Worm (Caenorhabditis elegans) whole organism, mixed stage, embryonic: Measurements from ENCODE around the gene C03A3.1.

ENCODE experiments used
- M03D4.4 ChIP-seq: sonication (generic microtip); optimal IDR thresholded peaks from 2 replicates; lab custom pipeline; 2017; ENCODE audit warnings: mild to moderate bottlenecking, missing genetic modification characterization, missing compliant biosample characterization
- bed-3 ChIP-seq: fragments of 200-800 bp; sonication (Bioruptor generic); optimal IDR thresholded peaks from 3 replicates; lab custom pipeline; 2018; ENCODE audit warnings: mild to moderate bottlenecking, missing genetic modification characterization, moderate library complexity, missing compliant biosample characterization
- blmp-1 ChIP-seq: fragments of 150-350 bp; optimal IDR thresholded peaks from 2 replicates; lab custom pipeline; 2014; ENCODE audit warnings: missing biosample characterization, missing genetic modification characterization
- ceh-39 ChIP-seq: fragments of 150-350 bp; optimal IDR thresholded peaks from 2 replicates; lab custom pipeline; 2014; ENCODE audit warnings: missing biosample characterization, missing genetic modification characterization
- ceh-43 ChIP-seq: fragments of 200-800 bp; sonication (Bioruptor generic); optimal IDR thresholded peaks from 2 replicates; lab custom pipeline; 2018; ENCODE audit warnings: mild to moderate bottlenecking, missing genetic modification characterization, moderate library complexity, missing compliant biosample characterization
- ceh-83 ChIP-seq: fragments of 200-800 bp; sonication (Bioruptor generic); optimal IDR thresholded peaks from 2 replicates; lab custom pipeline; 2018; ENCODE audit warnings: mild to moderate bottlenecking, missing genetic modification characterization, missing compliant biosample characterization
- ces-1 ChIP-seq: fragments of 150-350 bp; optimal IDR thresholded peaks from 2 replicates; lab custom pipeline; 2014; ENCODE audit warnings: missing biosample characterization, missing genetic modification reagents, missing genetic modification characterization
- cnd-1 ChIP-seq: fragments of 200-800 bp; sonication (Bioruptor generic); optimal IDR thresholded peaks from 2 replicates; lab custom pipeline; 2018; ENCODE audit warnings: mild to moderate bottlenecking, missing genetic modification characterization, missing compliant biosample characterization
- drap-1 ChIP-seq: fragments of 200-800 bp; sonication (Bioruptor generic); optimal IDR thresholded peaks from 3 replicates; lab custom pipeline; 2018; ENCODE audit warnings: mild to moderate bottlenecking, missing genetic modification characterization, missing compliant biosample characterization
- elt-1 ChIP-seq: sonication (generic microtip); optimal IDR thresholded peaks from 2 replicates; lab custom pipeline; 2017; ENCODE audit warnings: missing genetic modification characterization, mild to moderate bottlenecking, missing compliant biosample characterization, antibody characterized with exemption, moderate library complexity, borderline replicate concordance; ENCODE audit not compliant: insufficient read depth
- elt-3 ChIP-seq: fragments of 150-350 bp; optimal IDR thresholded peaks from 2 replicates; lab custom pipeline; 2014; ENCODE audit warnings: missing biosample characterization, missing genetic modification characterization
- flh-1 ChIP-seq: fragments of 200-800 bp; sonication (Bioruptor generic); optimal IDR thresholded peaks from 2 replicates; lab custom pipeline; 2018; ENCODE audit warnings: mild to moderate bottlenecking, missing genetic modification characterization, moderate library complexity, missing compliant biosample characterization
- ham-2 ChIP-seq: fragments of 200-800 bp; sonication (Bioruptor generic); optimal IDR thresholded peaks from 2 replicates; lab custom pipeline; 2018; ENCODE audit warnings: mild to moderate bottlenecking, missing genetic modification characterization, missing compliant biosample characterization
- lin-13 ChIP-seq: fragments of 150-350 bp; optimal IDR thresholded peaks from 2 replicates; lab custom pipeline; 2014; ENCODE audit warnings: missing biosample characterization, missing genetic modification characterization
- lin-32 ChIP-seq: fragments of 200-800 bp; sonication (Bioruptor generic); optimal IDR thresholded peaks from 2 replicates; lab custom pipeline; 2018; ENCODE audit warnings: mild to moderate bottlenecking, missing genetic modification characterization, missing compliant biosample characterization
- lsy-2 ChIP-seq: fragments of 150-350 bp; optimal IDR thresholded peaks from 2 replicates; lab custom pipeline; 2014; ENCODE audit warnings: missing biosample characterization, missing genetic modification characterization
- mab-5 ChIP-seq: fragments of 150-350 bp; optimal IDR thresholded peaks from 2 replicates; lab custom pipeline; 2014; ENCODE audit warnings: missing biosample characterization, missing genetic modification characterization
- mep-1 ChIP-seq: fragments of 150-350 bp; optimal IDR thresholded peaks from 2 replicates; lab custom pipeline; 2017; ENCODE audit warnings: missing biosample characterization, missing genetic modification reagents, missing genetic modification characterization, inconsistent platforms
- mls-2 ChIP-seq: sonication (generic microtip); optimal IDR thresholded peaks from 2 replicates; lab custom pipeline; 2016; ENCODE audit warnings: mild to moderate bottlenecking, missing genetic modification characterization, moderate library complexity, missing compliant biosample characterization
- nhr-12 ChIP-seq: fragments of 150-350 bp; optimal IDR thresholded peaks from 2 replicates; lab custom pipeline; 2014; ENCODE audit warnings: missing biosample characterization, missing genetic modification characterization
- nhr-2 ChIP-seq: fragments of 150-350 bp; optimal IDR thresholded peaks from 2 replicates; lab custom pipeline; 2014; ENCODE audit warnings: missing biosample characterization, missing genetic modification characterization
- nhr-237 ChIP-seq: fragments of 150-350 bp; optimal IDR thresholded peaks from 2 replicates; lab custom pipeline; 2014; ENCODE audit warnings: missing biosample characterization, missing genetic modification characterization
- nhr-28 ChIP-seq: fragments of 150-350 bp; optimal IDR thresholded peaks from 2 replicates; lab custom pipeline; 2014; ENCODE audit warnings: missing biosample characterization, missing genetic modification characterization
- nhr-76 ChIP-seq: sonication (generic microtip); optimal IDR thresholded peaks from 2 replicates; lab custom pipeline; 2017; ENCODE audit warnings: missing biosample characterization, missing genetic modification characterization
- pha-4 ChIP-seq: fragments of 150-350 bp; optimal IDR thresholded peaks from 2 replicates; lab custom pipeline; 2018; ENCODE audit warnings: missing biosample characterization, missing genetic modification reagents, missing genetic modification characterization
- sem-2 ChIP-seq: fragments of 200-800 bp; sonication (Bioruptor generic); optimal IDR thresholded peaks from 2 replicates; lab custom pipeline; 2018; ENCODE audit warnings: mild to moderate bottlenecking, missing genetic modification characterization, missing compliant biosample characterization
- snpc-4 ChIP-seq: fragments of 150-350 bp; optimal IDR thresholded peaks from 2 replicates; lab custom pipeline; 2014; ENCODE audit warnings: missing biosample characterization, missing genetic modification characterization
- sptf-1 ChIP-seq: sonication (generic microtip); optimal IDR thresholded peaks from 2 replicates; lab custom pipeline; 2017; ENCODE audit warnings: mild to moderate bottlenecking, missing genetic modification characterization, moderate library complexity, missing compliant biosample characterization
- unc-120 ChIP-seq: sonication (generic microtip); optimal IDR thresholded peaks from 2 replicates; lab custom pipeline; 2017; ENCODE audit warnings: missing genetic modification characterization, missing compliant biosample characterization; ENCODE audit not compliant: poor library complexity, severe bottlenecking
- unc-39 ChIP-seq: fragments of 150-350 bp; optimal IDR thresholded peaks from 2 replicates; lab custom pipeline; 2014; ENCODE audit warnings: missing biosample characterization, missing genetic modification characterization
- unc-62 ChIP-seq: fragments of 150-350 bp; optimal IDR thresholded peaks from 2 replicates; lab custom pipeline; 2014; ENCODE audit warnings: missing biosample characterization, missing genetic modification reagents, missing genetic modification characterization
- zip-8 ChIP-seq: fragments of 150-350 bp; optimal IDR thresholded peaks from 2 replicates; lab custom pipeline; 2014; ENCODE audit warnings: missing biosample characterization, missing genetic modification characterization
- ztf-11 ChIP-seq: fragments of 150-350 bp; optimal IDR thresholded peaks from 2 replicates; lab custom pipeline; 2014; ENCODE audit warnings: missing biosample characterization, missing genetic modification characterization

C03A3.1 gene

ce11 chrX:11222597-11223218, 34.5 kb upstream of the C03A3.1 start, which contains the start of gene C34F6.9:
Gene C34F6.9 (minus strand): TSS chrX:11222647.
- no peak for TF ChIP-seq ces-1 (GFP tag; lab: Kevin White, UChicago)
- TF ChIP-seq bed-3 (GFP tag; lab: Kevin White, UChicago), result no peak
- no peak for TF ChIP-seq flh-1 (GFP tag; lab: Kevin White, UChicago)
- TF ChIP-seq elt-3 (tag; lab: Kevin White, UChicago), result no peak

ce11 chrX:11226595-11226994, 30.6 kb upstream of the C03A3.1 start, which contains the start of gene C34F6.12:
Gene C34F6.12 (minus strand): TSS chrX:11226695.
- TF ChIP-seq ham-2 (GFP tag; lab: Kevin White, UChicago) (no peak), snpc-4 (no peak), sem-2 (GFP tag; lab: Kevin White, UChicago) (no peak), bed-3 (GFP tag; lab: Kevin White, UChicago) (no peak), mls-2 (no peak), lin-32 (no peak), ceh-43 (GFP tag; lab: Kevin White, UChicago) (no peak), blmp-1 (no peak), lin-13 (tag; lab: Kevin White, UChicago) (no peak), sptf-1 (tag; lab: Kevin White, UChicago) (no peak), unc-120 (tag; lab: Kevin White, UChicago) (no peak), mep-1 (tag; lab: Kevin White, UChicago) (no peak), nhr-2 (no peak), M03D4.4 (tag; lab: Kevin White, UChicago) (no peak), ztf-11 (tag; lab: Kevin White, UChicago) (no peak), flh-1 (GFP tag; lab: Kevin White, UChicago) (no peak), unc-39 (tag; lab: Kevin White, UChicago) (no peak)

- TF ChIP-seq mab-5 (tag; lab: Kevin White, UChicago) (no peak), ceh-83 (GFP tag; lab: Kevin White, UChicago) (no peak), snpc-4 (no peak), zip-8 (no peak)
Observed at ce11 chrX:11240585-11241115, 16.5 kb upstream of the C03A3.1 start, which contains the start of gene C34F6.10. Gene C34F6.10 (minus strand): TSS chrX:11240635.

- TF ChIP-seq nhr-237 (tag; lab: Kevin White, UChicago) (no peak), nhr-76 (no peak), mls-2 (no peak), ceh-83 (GFP tag; lab: Kevin White, UChicago) (no peak), ces-1 (GFP tag; lab: Kevin White, UChicago) (no peak), ceh-43 (GFP tag; lab: Kevin White, UChicago) (no peak)
Observed at ce11 chrX:11241479-11241878, 15.7 kb upstream of the C03A3.1 start.

ce11 chrX:11243604-11244003, 13.6 kb upstream of the C03A3.1 start:
- TF ChIP-seq drap-1 (GFP tag; lab: Kevin White, UChicago), result no peak
- TF ChIP-seq sem-2 (GFP tag; lab: Kevin White, UChicago), result no peak
- no peak for TF ChIP-seq ham-2 (GFP tag; lab: Kevin White, UChicago)

- TF ChIP-seq ces-1 (GFP tag; lab: Kevin White, UChicago), result peak; percentile 76
- TF ChIP-seq mep-1 (tag; lab: Kevin White, UChicago), result no peak
- TF ChIP-seq, all 35 proteins: peak for 1
Observed at ce11 chrX:11245056-11245455, 12.1 kb upstream of the C03A3.1 start.

- TF ChIP-seq unc-39 (tag; lab: Kevin White, UChicago), result no peak
- TF ChIP-seq ces-1 (GFP tag; lab: Kevin White, UChicago), result no peak
- TF ChIP-seq flh-1 (GFP tag; lab: Kevin White, UChicago), result no peak
- TF ChIP-seq blmp-1, result no peak
- TF ChIP-seq lsy-2, result no peak
- TF ChIP-seq ztf-11 (tag; lab: Kevin White, UChicago), result no peak
- TF ChIP-seq pha-4 (tag; lab: Kevin White, UChicago), result peak; percentile 82
- peak; percentile 40 for TF ChIP-seq mls-2
- TF ChIP-seq elt-1 (tag; lab: Kevin White, UChicago), result no peak
- peak; percentile 59 for TF ChIP-seq M03D4.4 (tag; lab: Kevin White, UChicago)
- TF ChIP-seq nhr-2, result no peak
- TF ChIP-seq sem-2 (GFP tag; lab: Kevin White, UChicago), result no peak
- no peak for TF ChIP-seq zip-8
- no peak for TF ChIP-seq nhr-237 (tag; lab: Kevin White, UChicago)
- no peak for TF ChIP-seq bed-3 (GFP tag; lab: Kevin White, UChicago)
- TF ChIP-seq lin-13 (tag; lab: Kevin White, UChicago), result no peak
- TF ChIP-seq sptf-1 (tag; lab: Kevin White, UChicago), result peak; percentile 53
- TF ChIP-seq elt-3 (tag; lab: Kevin White, UChicago), result no peak
- peak; percentile 24 for TF ChIP-seq unc-62 (GFP tag; lab: Kevin White, UChicago)
- no peak for TF ChIP-seq nhr-76
- TF ChIP-seq ceh-39, result no peak
- TF ChIP-seq cnd-1 (tag; lab: Kevin White, UChicago), result no peak
- no peak for TF ChIP-seq mab-5 (tag; lab: Kevin White, UChicago)
- TF ChIP-seq ham-2 (GFP tag; lab: Kevin White, UChicago), result peak; percentile 73
- peak; percentile 71 for TF ChIP-seq drap-1 (GFP tag; lab: Kevin White, UChicago)
- TF ChIP-seq nhr-28 (tag; lab: Kevin White, UChicago), result no peak
- TF ChIP-seq ceh-83 (GFP tag; lab: Kevin White, UChicago), result no peak
- TF ChIP-seq nhr-12, result no peak
- TF ChIP-seq lin-32, result no peak
Observed at ce11 chrX:11248083-11248482, 9.1 kb upstream of the C03A3.1 start.
